Fruit fly (Drosophila melanogaster) whole organism, prepupa: ENCODE measurements around the gene CG12947.

Source experiments
- CG10669 ChIP-seq: fragments of 200-800 bp; sonication (Bioruptor generic); optimal IDR thresholded peaks from 3 replicates; lab custom pipeline; 2018; ENCODE audit warnings: missing biosample characterization, mild to moderate bottlenecking, missing genetic modification characterization, moderate library complexity
- CG11762 ChIP-seq: fragments of 200-800 bp; sonication (Bioruptor generic); optimal IDR thresholded peaks from 3 replicates; lab custom pipeline; 2016; ENCODE audit warnings: missing biosample characterization, missing genetic modification characterization; ENCODE audit not compliant: insufficient read depth
- CG15336 ChIP-seq: fragments of 200-800 bp; sonication (Bioruptor generic); IDR thresholded peaks from 2 replicates; pipeline ENCODE4 v1.3.6; 2022; ENCODE audit warnings: missing biosample characterization, missing genetic modification characterization
- CG1621 ChIP-seq: fragments of 200-800 bp; sonication (Bioruptor generic); optimal IDR thresholded peaks from 3 replicates; lab custom pipeline; 2018; ENCODE audit warnings: missing biosample characterization, mild to moderate bottlenecking, missing genetic modification characterization
- CG16779 ChIP-seq: fragments of 200-800 bp; sonication (Bioruptor generic); optimal IDR thresholded peaks from 3 replicates; lab custom pipeline; 2017; ENCODE audit warnings: missing biosample characterization, mild to moderate bottlenecking, missing genetic modification characterization
- CG3032 ChIP-seq: fragments of 200-800 bp; optimal IDR thresholded peaks from 2 replicates; lab custom pipeline; 2019; ENCODE audit warnings: missing biosample characterization, mild to moderate bottlenecking, missing genetic modification characterization, moderate library complexity
- CG31627 ChIP-seq: fragments of 200-800 bp; sonication (Bioruptor generic); optimal IDR thresholded peaks from 3 replicates; lab custom pipeline; 2016; ENCODE audit warnings: missing biosample characterization, missing genetic modification characterization
- CG32006 ChIP-seq: fragments of 200-800 bp; sonication (Bioruptor generic); optimal IDR thresholded peaks from 3 replicates; lab custom pipeline; 2017; ENCODE audit warnings: missing biosample characterization, mild to moderate bottlenecking, missing genetic modification characterization
- CG3919 ChIP-seq: fragments of 200-800 bp; sonication (Bioruptor generic); optimal IDR thresholded peaks from 3 replicates; lab custom pipeline; 2016; ENCODE audit warnings: missing biosample characterization, missing genetic modification characterization
- CG4318 ChIP-seq: fragments of 200-800 bp; sonication (Bioruptor generic); optimal IDR thresholded peaks from 3 replicates; lab custom pipeline; 2017; ENCODE audit warnings: missing biosample characterization, mild to moderate bottlenecking, missing genetic modification characterization
- CG6276 ChIP-seq: fragments of 200-800 bp; sonication (Bioruptor generic); optimal IDR thresholded peaks from 2 replicates; lab custom pipeline; 2017; ENCODE audit warnings: missing biosample characterization, mild to moderate bottlenecking, missing genetic modification characterization
- CG6792 ChIP-seq: fragments of 200-800 bp; sonication (Bioruptor generic); optimal IDR thresholded peaks from 3 replicates; lab custom pipeline; 2016; ENCODE audit warnings: missing biosample characterization, missing genetic modification characterization
- CG6854 ChIP-seq: fragments of 200-800 bp; sonication (Bioruptor generic); optimal IDR thresholded peaks from 2 replicates; lab custom pipeline; 2017; ENCODE audit warnings: missing biosample characterization, mild to moderate bottlenecking, missing genetic modification characterization
- CG7368 ChIP-seq: fragments of 200-800 bp; sonication (Bioruptor generic); optimal IDR thresholded peaks from 3 replicates; lab custom pipeline; 2016; ENCODE audit warnings: missing biosample characterization, missing genetic modification characterization
- CG8319 ChIP-seq: fragments of 200-800 bp; sonication (Bioruptor generic); optimal IDR thresholded peaks from 3 replicates; lab custom pipeline; 2016; ENCODE audit warnings: missing biosample characterization, missing genetic modification characterization
- CG8632 ChIP-seq: fragments of 200-800 bp; sonication (Bioruptor generic); optimal IDR thresholded peaks from 3 replicates; lab custom pipeline; 2016; ENCODE audit warnings: missing biosample characterization, missing genetic modification characterization
- CG9139 ChIP-seq: fragments of 200-800 bp; sonication (Bioruptor generic); optimal IDR thresholded peaks from 3 replicates; lab custom pipeline; 2017; ENCODE audit warnings: missing biosample characterization, mild to moderate bottlenecking, missing genetic modification characterization
- Gug ChIP-seq: fragments of 200-800 bp; sonication (Bioruptor generic); IDR thresholded peaks from 2 replicates; pipeline ENCODE4 v1.3.6; 2022; ENCODE audit warnings: missing biosample characterization, missing genetic modification characterization
- Hr38 ChIP-seq: sonication (Bioruptor generic); optimal IDR thresholded peaks from 2 replicates; lab custom pipeline; 2016; ENCODE audit warnings: missing biosample characterization, missing genetic modification characterization
- Hr39 ChIP-seq: fragments of 200-800 bp; sonication (Bioruptor generic); optimal IDR thresholded peaks from 2 replicates; lab custom pipeline; 2016; ENCODE audit warnings: missing biosample characterization, missing genetic modification characterization
- Hr4 ChIP-seq: fragments of 200-800 bp; sonication (Bioruptor generic); optimal IDR thresholded peaks from 3 replicates; lab custom pipeline; 2016; ENCODE audit warnings: missing biosample characterization, missing genetic modification characterization
- Met ChIP-seq: fragments of 200-800 bp; sonication (Bioruptor generic); optimal IDR thresholded peaks from 3 replicates; lab custom pipeline; 2016; ENCODE audit warnings: missing biosample characterization, missing genetic modification characterization
- Smox ChIP-seq: fragments of 200-800 bp; sonication (Bioruptor generic); optimal IDR thresholded peaks from 3 replicates; lab custom pipeline; 2016; ENCODE audit warnings: missing biosample characterization, missing genetic modification characterization
- Sox102F ChIP-seq: fragments of 200-800 bp; sonication (Bioruptor generic); optimal IDR thresholded peaks from 2 replicates; lab custom pipeline; 2016; ENCODE audit warnings: missing biosample characterization, mild to moderate bottlenecking, missing genetic modification characterization
- Sox14 ChIP-seq: fragments of 200-800 bp; sonication (Bioruptor generic); optimal IDR thresholded peaks from 3 replicates; lab custom pipeline; 2016; ENCODE audit warnings: missing biosample characterization, missing genetic modification characterization
- Sox15 ChIP-seq: fragments of 200-800 bp; sonication (Bioruptor generic); optimal IDR thresholded peaks from 3 replicates; lab custom pipeline; 2016; ENCODE audit warnings: missing biosample characterization, missing genetic modification characterization
- acj6 ChIP-seq: fragments of 200-800 bp; sonication (Bioruptor generic); optimal IDR thresholded peaks from 3 replicates; lab custom pipeline; 2016; ENCODE audit warnings: missing biosample characterization, missing genetic modification characterization
- cyc ChIP-seq: fragments of 200-800 bp; sonication (Bioruptor generic); optimal IDR thresholded peaks from 3 replicates; lab custom pipeline; 2016; ENCODE audit warnings: missing biosample characterization, missing genetic modification characterization
- dac ChIP-seq: fragments of 200-800 bp; sonication (Bioruptor generic); optimal IDR thresholded peaks from 2 replicates; lab custom pipeline; 2017; ENCODE audit warnings: missing biosample characterization, mild to moderate bottlenecking, missing genetic modification characterization
- dsx ChIP-seq: fragments of 200-800 bp; optimal IDR thresholded peaks from 3 replicates; lab custom pipeline; 2019; ENCODE audit warnings: missing biosample characterization, mild to moderate bottlenecking, missing genetic modification characterization, moderate library complexity; ENCODE audit not compliant: poor library complexity, severe bottlenecking
- net ChIP-seq: fragments of 200-800 bp; sonication (Bioruptor generic); optimal IDR thresholded peaks from 3 replicates; lab custom pipeline; 2016; ENCODE audit warnings: missing biosample characterization, missing genetic modification characterization
- ss ChIP-seq, 2 experiments: fragments of 200-800 bp; sonication (Bioruptor generic); optimal IDR thresholded peaks; 2 replicates in 1 of 2; 3 replicates in 1 of 2; lab custom pipeline; 2017 to 2018; ENCODE audit warnings: mild to moderate bottlenecking in 2 of 2, missing biosample characterization in 2 of 2, missing genetic modification characterization in 2 of 2, moderate library complexity in 1 of 2
- topi ChIP-seq: fragments of 200-800 bp; sonication (Bioruptor generic); optimal IDR thresholded peaks from 3 replicates; lab custom pipeline; 2016; ENCODE audit warnings: missing biosample characterization, missing genetic modification characterization

CG12947 gene

dm6 chr3R:9816879-9817278, 37.0 kb downstream of the CG12947 start, which contains the start of gene CG16904:
TSS of gene CG16904 (minus strand) at chr3R:9816979.
- TF ChIP-seq CG7368 (GFP tag; lab: Kevin White, UChicago) (no peak), ss (GFP tag; optimal IDR thresholded peaks at IDR 0.05; lab: Kevin White, UChicago) (no peak), CG9139 (GFP tag; lab: Kevin White, UChicago) (no peak), Smox (GFP tag; lab: Kevin White, UChicago) (no peak), CG15336 (GFP tag; lab: Robert Waterston, UW) (no peak), Gug (GFP tag; lab: Robert Waterston, UW) (no peak), dsx (GFP tag; lab: Kevin White, UChicago) (no peak), Hr38 (GFP tag; lab: Kevin White, UChicago) (no peak), net (GFP tag; lab: Kevin White, UChicago) (no peak), CG4318 (GFP tag; lab: Kevin White, UChicago) (no peak), Met (GFP tag; lab: Kevin White, UChicago) (no peak), CG6854 (GFP tag; lab: Kevin White, UChicago) (no peak), CG11762 (GFP tag; lab: Kevin White, UChicago) (no peak), Hr4 (no peak), CG3032 (tag; lab: Kevin White, UChicago) (no peak), topi (GFP tag; lab: Kevin White, UChicago) (no peak), Sox14 (no peak), CG6276 (no peak), Sox15 (GFP tag; lab: Kevin White, UChicago) (no peak)
- TF ChIP-seq, all 60 proteins: peak for 0

DNA sequence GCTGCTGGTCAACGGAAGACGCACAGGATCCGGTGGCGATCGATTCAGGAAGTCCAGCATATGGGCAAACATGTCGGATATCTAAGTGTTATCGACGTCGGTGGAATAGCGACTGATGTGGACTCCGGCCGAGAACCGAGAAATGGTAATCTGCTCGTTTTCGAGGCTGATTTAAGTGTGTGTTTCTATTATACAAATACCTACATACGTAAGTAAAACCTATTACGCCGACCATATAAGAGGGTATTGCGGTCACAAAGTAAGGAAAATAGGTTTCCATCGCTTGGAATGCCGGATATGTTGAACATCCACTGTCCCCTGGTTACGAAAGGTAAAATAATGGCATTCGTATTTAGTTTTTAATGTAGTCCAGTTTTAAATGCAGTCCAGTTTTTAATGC, 38.4 kb downstream of the CG12947 start, which contains the start of gene CG9459:
Gene CG9459, minus strand, starts transcription at position 101 of the 400 bp plus-strand sequence.
- TF ChIP-seq Hr39 (no peak), cyc (no peak), dsx (GFP tag; lab: Kevin White, UChicago) (no peak), ss (GFP tag; optimal IDR thresholded peaks at IDR 0.05; lab: Kevin White, UChicago) (no peak), dac (no peak), CG3032 (tag; lab: Kevin White, UChicago) (no peak)

- no peak for TF ChIP-seq dac
- no peak for TF ChIP-seq CG1621 (tag; lab: Kevin White, UChicago)
- TF ChIP-seq CG15336 (GFP tag; lab: Robert Waterston, UW), result no peak
- no peak for TF ChIP-seq CG8632 (GFP tag; lab: Kevin White, UChicago)
- TF ChIP-seq CG32006 (GFP tag; lab: Kevin White, UChicago), result no peak
- no peak for TF ChIP-seq acj6 (GFP tag; lab: Kevin White, UChicago)
Observed at dm6 chr3R:9819777-9820176, 39.9 kb downstream of the CG12947 start, which contains the start of gene CG9458. TSS of gene CG9458 (minus strand) at chr3R:9819877.

dm6 chr3R:9821091-9821490, 41.2 kb downstream of the CG12947 start, which contains the start of gene CG42857:
TSS of gene CG42857 (minus strand) at chr3R:9821191.
- no peak for TF ChIP-seq CG8319
- no peak for TF ChIP-seq CG6792
- TF ChIP-seq CG3919 (GFP tag; lab: Kevin White, UChicago), result no peak
- TF ChIP-seq, all 60 proteins: peak for 0

DNA sequence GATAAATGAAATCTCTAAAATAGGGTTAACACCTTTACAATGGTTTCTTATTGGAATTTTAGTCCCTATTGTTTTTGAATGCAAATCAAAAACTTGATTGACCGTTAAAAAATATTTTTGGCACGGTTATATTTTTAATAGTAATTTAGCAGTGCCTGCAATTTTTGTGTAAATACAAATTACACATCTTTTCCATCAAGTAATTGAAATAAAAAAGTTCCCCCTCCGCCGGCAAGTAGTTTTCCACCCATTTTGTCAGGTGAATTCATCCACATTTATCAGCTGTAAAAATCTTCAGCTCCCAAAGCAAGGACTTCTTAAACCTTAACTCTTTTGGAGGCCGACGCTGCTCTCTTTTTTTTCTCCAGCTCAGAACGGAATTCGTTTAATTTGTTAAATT, 43.9 kb downstream of the CG12947 start, which contains the start of gene CG34302:
Gene CG34302, minus strand, starts transcription at position 101 of the 400 bp plus-strand sequence.
- TF ChIP-seq Smox (GFP tag; lab: Kevin White, UChicago) (no peak), CG31627 (no peak), CG6854 (GFP tag; lab: Kevin White, UChicago) (no peak), Sox102F (no peak), CG16779 (tag; lab: Kevin White, UChicago) (no peak), CG3032 (tag; lab: Kevin White, UChicago) (no peak), CG32006 (GFP tag; lab: Kevin White, UChicago) (no peak), CG10669 (GFP tag; lab: Kevin White, UChicago) (no peak), Hr38 (GFP tag; lab: Kevin White, UChicago) (no peak)
